Fruit fly (Drosophila melanogaster): ENCODE data around the gene PolI.

Gene PolI

dm6 chr3R:8233370-8233773 lies at the start of gene PolI (continued):
- no peak for TF ChIP-seq CG11456 (GFP tag; IDR thresholded peaks at IDR 0.05)
- no peak for TF ChIP-seq repo (GFP tag; optimal IDR thresholded peaks at IDR 0.05)
- TF ChIP-seq tap (tag; optimal IDR thresholded peaks at IDR 0.05): no peak
- no peak for TF ChIP-seq Sry-β (GFP tag; optimal IDR thresholded peaks at IDR 0.05)
- no peak for TF ChIP-seq HHEX (GFP tag; optimal IDR thresholded peaks at IDR 0.05)
- no peak for TF ChIP-seq ap (GFP tag; IDR thresholded peaks at IDR 0.05)
- TF ChIP-seq CG11093 (GFP tag; IDR thresholded peaks at IDR 0.05): no peak
- TF ChIP-seq CG17802 (tag; optimal IDR thresholded peaks at IDR 0.05): no peak
- TF ChIP-seq emc (GFP tag; optimal IDR thresholded peaks at IDR 0.05): no peak
- no peak for TF ChIP-seq tll (GFP tag; optimal IDR thresholded peaks at IDR 0.05)
- TF ChIP-seq CG14050 (GFP tag; IDR thresholded peaks at IDR 0.05): no peak
- TF ChIP-seq inv (GFP tag; IDR thresholded peaks at IDR 0.05; ENCODE audit: partially characterized antibody): peak; percentile 20; the same call in 1 of the 2 replicates
- no peak for TF ChIP-seq CG6683 (GFP tag; optimal IDR thresholded peaks at IDR 0.05)
- no peak for TF ChIP-seq Jarid2 (GFP tag; optimal IDR thresholded peaks at IDR 0.05)
- TF ChIP-seq Hey (tag; optimal IDR thresholded peaks at IDR 0.05): no peak
- peak; percentile 19 for TF ChIP-seq run (tag; optimal IDR thresholded peaks at IDR 0.05)
- no peak for TF ChIP-seq pan (optimal IDR thresholded peaks at IDR 0.05)
- TF ChIP-seq pan (GFP tag; optimal IDR thresholded peaks at IDR 0.05 in 1 of 2, IDR thresholded peaks at IDR 0.05 in 1 of 2): no peak
- peak; percentile 9 for TF ChIP-seq pum (GFP tag; optimal IDR thresholded peaks at IDR 0.05)
- TF ChIP-seq CG11504 (tag; optimal IDR thresholded peaks at IDR 0.05): peak; percentile 48

- TF ChIP-seq Trl (optimal IDR thresholded peaks at IDR 0.05) (peak in 1 of 2 experiments; percentile 35), Trl (GFP tag; optimal IDR thresholded peaks at IDR 0.05) (no peak), CG4360 (GFP tag; IDR thresholded peaks at IDR 0.05) (0 out of 2 replicates have a peak, but pooled peaks have one; percentile 27), Nf-YC (tag; optimal IDR thresholded peaks at IDR 0.05) (peak; percentile 73), zf30C (GFP tag; optimal IDR thresholded peaks at IDR 0.05) (peak; percentile 90), Jarid2 (GFP tag; optimal IDR thresholded peaks at IDR 0.05) (peak; percentile 40), CG17328 (GFP tag; IDR thresholded peaks at IDR 0.05) (no peak), CG31365 (tag; optimal IDR thresholded peaks at IDR 0.05) (peak; percentile 11), zfh1 (GFP tag; IDR thresholded peaks at IDR 0.05) (peak; percentile 47; the same call in 2 of the 3 replicates), row (GFP tag; IDR thresholded peaks at IDR 0.05) (peak; percentile 37; the same call in 1 of the 3 replicates), Rx (GFP tag; IDR thresholded peaks at IDR 0.05) (0 out of 2 replicates have a peak, but pooled peaks have one; percentile 20), sens (GFP tag) (peak; percentile 75), crol (GFP tag; IDR thresholded peaks at IDR 0.05) (peak; percentile 88), gcm (GFP tag; optimal IDR thresholded peaks at IDR 0.05) (no peak), pros (GFP tag; optimal IDR thresholded peaks at IDR 0.05) (peak; percentile 18), Nf-YB (GFP tag; optimal IDR thresholded peaks at IDR 0.05) (peak; percentile 85), Mad (GFP tag; optimal IDR thresholded peaks at IDR 0.05) (no peak), YL-1 (GFP tag; optimal IDR thresholded peaks at IDR 0.05) (no peak), Dip3 (GFP tag; optimal IDR thresholded peaks at IDR 0.05) (no peak), CG14965 (GFP tag; optimal IDR thresholded peaks at IDR 0.05; ENCODE audit: borderline replicate concordance) (no peak), prd (optimal IDR thresholded peaks at IDR 0.05) (no peak), prd (GFP tag; IDR thresholded peaks at IDR 0.05) (peak; percentile 61; the same call in 2 of the 3 replicates), CG12071 (GFP tag; optimal IDR thresholded peaks at IDR 0.05) (no peak), bab2 (GFP tag; optimal IDR thresholded peaks at IDR 0.05) (no peak), grn (GFP tag; optimal IDR thresholded peaks at IDR 0.05) (peak; percentile 99), NK7.1 (GFP tag; optimal IDR thresholded peaks at IDR 0.05) (no peak), D19B (GFP tag; optimal IDR thresholded peaks at IDR 0.05) (no peak), PHDP (tag; optimal IDR thresholded peaks at IDR 0.05) (no peak), CG1832 (GFP tag; optimal IDR thresholded peaks at IDR 0.05) (peak; percentile 48), CG8765 (GFP tag; IDR thresholded peaks at IDR 0.05) (no peak), CG16813 (GFP tag; IDR thresholded peaks at IDR 0.05; ENCODE audit: partially characterized antibody) (no peak)
Observed at dm6 chr3R:8187446-8188133, 45.7 kb upstream of the PolI start.
